Worm (Caenorhabditis elegans) whole organism, late embryonic: ENCODE measurements around the gene B0218.7.

Experiments used
- C08G9.2 ChIP-seq: sonication (generic microtip); optimal IDR thresholded peaks from 2 replicates; lab custom pipeline; 2016; ENCODE audit warnings: mild to moderate bottlenecking, missing genetic modification characterization, moderate library complexity, missing compliant biosample characterization
- F13H6.1 ChIP-seq: sonication (generic microtip); optimal IDR thresholded peaks from 2 replicates; lab custom pipeline; 2016; ENCODE audit warnings: missing genetic modification characterization, missing compliant biosample characterization
- K02D7.2 ChIP-seq: sonication (generic microtip); optimal IDR thresholded peaks from 2 replicates; lab custom pipeline; 2017; ENCODE audit warnings: mild to moderate bottlenecking, missing genetic modification characterization, missing compliant biosample characterization
- K09A11.1 ChIP-seq: sonication (generic microtip); optimal IDR thresholded peaks from 2 replicates; lab custom pipeline; 2017; ENCODE audit warnings: antibody characterized with exemption, mild to moderate bottlenecking, missing genetic modification characterization, missing compliant biosample characterization; ENCODE audit not compliant: insufficient read depth
- T23F11.4 ChIP-seq: fragments of 200-800 bp; sonication (Bioruptor generic); optimal IDR thresholded peaks from 2 replicates; lab custom pipeline; 2018; ENCODE audit warnings: mild to moderate bottlenecking, missing genetic modification characterization, missing compliant biosample characterization
- Y22D7AL.16 ChIP-seq: sonication (generic microtip); optimal IDR thresholded peaks from 2 replicates; lab custom pipeline; 2016; ENCODE audit warnings: missing genetic modification characterization, missing compliant biosample characterization
- ahr-1 ChIP-seq: sonication (generic microtip); optimal IDR thresholded peaks from 2 replicates; lab custom pipeline; 2016; ENCODE audit warnings: missing genetic modification characterization, missing compliant biosample characterization
- ceh-14 ChIP-seq: sonication (generic microtip); optimal IDR thresholded peaks from 2 replicates; lab custom pipeline; 2016; ENCODE audit warnings: missing genotype, missing genetic modification characterization, missing compliant biosample characterization
- ceh-18 ChIP-seq: sonication (generic microtip); optimal IDR thresholded peaks from 2 replicates; lab custom pipeline; 2016; ENCODE audit warnings: missing genetic modification characterization, missing compliant biosample characterization
- ceh-2 ChIP-seq: sonication (generic microtip); optimal IDR thresholded peaks from 2 replicates; lab custom pipeline; 2016; ENCODE audit warnings: missing genotype, missing genetic modification characterization, missing compliant biosample characterization
- ceh-24 ChIP-seq: sonication (generic microtip); optimal IDR thresholded peaks from 2 replicates; lab custom pipeline; 2016; ENCODE audit warnings: mild to moderate bottlenecking, missing genetic modification characterization, missing compliant biosample characterization
- ceh-31 ChIP-seq: sonication (generic microtip); optimal IDR thresholded peaks from 2 replicates; lab custom pipeline; 2016; ENCODE audit warnings: missing genetic modification characterization, missing compliant biosample characterization
- ceh-6 ChIP-seq: fragments of 200-800 bp; sonication (Bioruptor generic); optimal IDR thresholded peaks from 2 replicates; lab custom pipeline; 2018; ENCODE audit warnings: mild to moderate bottlenecking, missing genetic modification characterization, missing compliant biosample characterization
- che-1 ChIP-seq: sonication (generic microtip); optimal IDR thresholded peaks from 2 replicates; lab custom pipeline; 2016; ENCODE audit warnings: mild to moderate bottlenecking, missing genetic modification characterization, missing compliant biosample characterization
- elt-2 ChIP-seq: sonication (generic microtip); optimal IDR thresholded peaks from 2 replicates; lab custom pipeline; 2016; ENCODE audit warnings: missing genetic modification reagents, missing genetic modification characterization, missing compliant biosample characterization
- elt-4 ChIP-seq: sonication (generic microtip); optimal IDR thresholded peaks from 2 replicates; lab custom pipeline; 2016; ENCODE audit warnings: missing genetic modification characterization, missing compliant biosample characterization
- eyg-1 ChIP-seq: sonication (generic microtip); optimal IDR thresholded peaks from 2 replicates; lab custom pipeline; 2016; ENCODE audit warnings: missing genotype, missing genetic modification characterization, missing compliant biosample characterization
- fax-1 ChIP-seq: sonication (generic microtip); optimal IDR thresholded peaks from 2 replicates; lab custom pipeline; 2016; ENCODE audit warnings: missing genotype, missing genetic modification characterization, missing compliant biosample characterization
- fkh-10 ChIP-seq: fragments of 150-350 bp; optimal IDR thresholded peaks from 2 replicates; lab custom pipeline; 2014; ENCODE audit warnings: missing biosample characterization, missing genetic modification reagents, missing genetic modification characterization
- fkh-6 ChIP-seq: sonication (generic microtip); optimal IDR thresholded peaks from 2 replicates; lab custom pipeline; 2016; ENCODE audit warnings: missing genetic modification characterization, missing compliant biosample characterization
- gmeb-2 ChIP-seq: sonication (generic microtip); optimal IDR thresholded peaks from 2 replicates; lab custom pipeline; 2016; ENCODE audit warnings: missing genetic modification characterization, inconsistent platforms, missing compliant biosample characterization
- hlh-13 ChIP-seq: fragments of 200-800 bp; sonication (Bioruptor generic); optimal IDR thresholded peaks from 2 replicates; lab custom pipeline; 2018; ENCODE audit warnings: mild to moderate bottlenecking, missing genetic modification characterization, missing compliant biosample characterization
- hlh-15 ChIP-seq: sonication (generic microtip); optimal IDR thresholded peaks from 2 replicates; lab custom pipeline; 2016; ENCODE audit warnings: missing genetic modification characterization, missing compliant biosample characterization
- hlh-30 ChIP-seq: sonication (generic microtip); optimal IDR thresholded peaks from 2 replicates; lab custom pipeline; 2017; ENCODE audit warnings: antibody characterized with exemption, missing genetic modification characterization, missing compliant biosample characterization; ENCODE audit not compliant: insufficient read depth
- hlh-6 ChIP-seq: sonication (generic microtip); optimal IDR thresholded peaks from 2 replicates; lab custom pipeline; 2016; ENCODE audit warnings: missing genotype, missing genetic modification characterization, missing compliant biosample characterization
- hlh-8 ChIP-seq: sonication (generic microtip); optimal IDR thresholded peaks from 2 replicates; lab custom pipeline; 2016; ENCODE audit warnings: missing genotype, missing genetic modification characterization, missing compliant biosample characterization
- lim-6 ChIP-seq: sonication (generic microtip); optimal IDR thresholded peaks from 2 replicates; lab custom pipeline; 2016; ENCODE audit warnings: missing genetic modification characterization, missing compliant biosample characterization
- lin-11 ChIP-seq: fragments of 200-800 bp; sonication (Bioruptor generic); optimal IDR thresholded peaks from 2 replicates; lab custom pipeline; 2018; ENCODE audit warnings: mild to moderate bottlenecking, missing genetic modification characterization, missing compliant biosample characterization
- madf-2 ChIP-seq: sonication (generic microtip); optimal IDR thresholded peaks from 2 replicates; lab custom pipeline; 2017; ENCODE audit warnings: missing genetic modification characterization, missing compliant biosample characterization
- nfya-1 ChIP-seq: sonication (generic microtip); optimal IDR thresholded peaks from 2 replicates; lab custom pipeline; 2017; ENCODE audit warnings: missing genetic modification characterization, mild to moderate bottlenecking, missing compliant biosample characterization, antibody characterized with exemption, moderate library complexity
- nhr-11 ChIP-seq: fragments of 150-350 bp; optimal IDR thresholded peaks from 2 replicates; lab custom pipeline; 2014; ENCODE audit warnings: missing biosample characterization, missing genetic modification characterization
- odd-2 ChIP-seq: sonication (generic microtip); optimal IDR thresholded peaks from 2 replicates; lab custom pipeline; 2017; ENCODE audit warnings: antibody characterized with exemption, mild to moderate bottlenecking, missing genetic modification characterization, missing compliant biosample characterization
- pag-3 ChIP-seq: sonication (generic microtip); optimal IDR thresholded peaks from 2 replicates; lab custom pipeline; 2016; ENCODE audit warnings: missing compliant biosample characterization, missing genetic modification characterization, borderline replicate concordance
- pat-9 ChIP-seq: fragments of 200-800 bp; sonication (Bioruptor generic); optimal IDR thresholded peaks from 2 replicates; lab custom pipeline; 2018; ENCODE audit warnings: mild to moderate bottlenecking, missing genetic modification characterization, moderate library complexity, missing compliant biosample characterization
- pha-2 ChIP-seq: sonication (generic microtip); optimal IDR thresholded peaks from 2 replicates; lab custom pipeline; 2017; ENCODE audit warnings: mild to moderate bottlenecking, missing genetic modification characterization, missing compliant biosample characterization
- pha-4 ChIP-seq: fragments of 150-350 bp; optimal IDR thresholded peaks from 2 replicates; lab custom pipeline; 2018; ENCODE audit warnings: missing biosample characterization, missing genetic modification reagents, missing genetic modification characterization
- pqm-1 ChIP-seq: sonication (generic microtip); optimal IDR thresholded peaks from 2 replicates; lab custom pipeline; 2016; ENCODE audit warnings: missing genetic modification characterization, missing compliant biosample characterization
- pros-1 ChIP-seq: fragments of 150-350 bp; optimal IDR thresholded peaks from 2 replicates; lab custom pipeline; 2014; ENCODE audit warnings: missing biosample characterization, missing genetic modification reagents, missing genetic modification characterization
- ref-2 ChIP-seq: sonication (generic microtip); optimal IDR thresholded peaks from 2 replicates; lab custom pipeline; 2016; ENCODE audit warnings: missing genetic modification characterization, missing compliant biosample characterization
- sdc-2 ChIP-seq: sonication (generic microtip); optimal IDR thresholded peaks from 2 replicates; lab custom pipeline; 2016; ENCODE audit warnings: missing genotype, missing genetic modification characterization, missing compliant biosample characterization
- syd-9 ChIP-seq: sonication (generic microtip); optimal IDR thresholded peaks from 2 replicates; lab custom pipeline; 2016; ENCODE audit warnings: mild to moderate bottlenecking, missing genetic modification characterization, moderate library complexity, missing compliant biosample characterization
- tbx-7 ChIP-seq: sonication (generic microtip); optimal IDR thresholded peaks from 2 replicates; lab custom pipeline; 2016; ENCODE audit warnings: missing genotype, missing genetic modification characterization, missing compliant biosample characterization
- ttx-3 ChIP-seq: sonication (generic microtip); optimal IDR thresholded peaks from 2 replicates; lab custom pipeline; 2016; ENCODE audit warnings: missing genetic modification reagents, missing genetic modification characterization, missing compliant biosample characterization
- unc-42 ChIP-seq: sonication (generic microtip); optimal IDR thresholded peaks from 2 replicates; lab custom pipeline; 2016; ENCODE audit warnings: missing genotype, missing genetic modification characterization, missing compliant biosample characterization
- unc-55 ChIP-seq: sonication (generic microtip); optimal IDR thresholded peaks from 2 replicates; lab custom pipeline; 2017; ENCODE audit warnings: missing biosample characterization, missing genetic modification reagents, missing genetic modification characterization
- unc-86 ChIP-seq: sonication (generic microtip); optimal IDR thresholded peaks from 2 replicates; lab custom pipeline; 2016; ENCODE audit warnings: missing genetic modification characterization, missing compliant biosample characterization
- zip-5 ChIP-seq: sonication (generic microtip); optimal IDR thresholded peaks from 2 replicates; lab custom pipeline; 2016; ENCODE audit warnings: missing genetic modification characterization, missing compliant biosample characterization
- ztf-16 ChIP-seq: sonication (generic microtip); optimal IDR thresholded peaks from 2 replicates; lab custom pipeline; 2017; ENCODE audit warnings: missing genetic modification characterization, missing compliant biosample characterization

B0218.7 gene

DNA sequence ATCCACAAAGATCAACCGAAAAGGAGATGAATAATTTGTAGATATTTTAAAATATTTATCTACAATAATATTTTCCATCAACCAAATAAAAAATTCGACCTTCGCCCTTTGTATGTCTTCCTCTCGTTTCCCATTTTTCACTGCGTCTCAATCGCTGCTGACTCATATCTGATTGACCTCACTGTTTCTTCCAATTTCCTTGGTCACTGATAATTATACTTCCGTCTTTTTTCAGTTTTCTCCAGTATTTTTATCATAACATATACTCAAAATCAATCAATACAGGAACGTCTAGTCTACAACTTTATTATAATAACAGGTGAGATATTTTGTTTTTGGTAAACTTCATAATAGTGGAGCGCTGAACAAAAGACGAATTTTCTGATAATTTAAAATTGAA is 26.9 kb downstream of the B0218.7 start, which contains the start of gene pmk-3:
pmk-3 (plus strand) TSS at position 236 of the 400 bp plus-strand sequence.
- TF ChIP-seq nfya-1 (tag; lab: Kevin White, UChicago) (no peak), sdc-2 (tag; lab: Kevin White, UChicago) (no peak)

DNA sequence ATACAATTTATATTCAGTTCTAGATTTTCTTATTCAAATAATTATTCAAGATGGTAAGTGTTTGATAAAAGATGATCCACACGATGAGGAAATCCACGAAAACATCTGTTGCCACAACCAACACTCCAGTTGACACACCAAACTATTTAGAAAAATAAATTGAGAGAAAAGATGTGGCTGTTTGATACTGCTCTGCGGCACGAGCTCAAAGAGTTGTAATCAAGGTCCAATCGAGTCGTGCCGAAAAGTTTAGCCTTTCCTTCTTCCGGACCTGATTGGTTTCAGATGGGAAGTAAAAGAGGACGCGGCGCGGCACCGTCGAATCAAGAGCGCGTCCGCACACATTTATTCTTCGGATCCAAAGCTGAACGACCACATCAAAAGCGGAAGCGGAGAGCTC is 29.3 kb downstream of the B0218.7 start:
- TF ChIP-seq ceh-31 (tag; lab: Kevin White, UChicago): no peak
- TF ChIP-seq gmeb-2 (tag; lab: Kevin White, UChicago): no peak
- TF ChIP-seq ref-2: no peak
- no peak for TF ChIP-seq ahr-1 (tag; lab: Kevin White, UChicago)
- no peak for TF ChIP-seq hlh-13
- no peak for TF ChIP-seq lin-11 (tag; lab: Kevin White, UChicago)
- no peak for TF ChIP-seq odd-2 (tag; lab: Kevin White, UChicago)
- no peak for TF ChIP-seq C08G9.2 (tag; lab: Kevin White, UChicago)
- TF ChIP-seq pha-2 (tag; lab: Kevin White, UChicago): no peak
- no peak for TF ChIP-seq K09A11.1
- TF ChIP-seq lim-6 (tag; lab: Kevin White, UChicago): no peak
- no peak for TF ChIP-seq zip-5
- no peak for TF ChIP-seq unc-42 (tag; lab: Kevin White, UChicago)
- no peak for TF ChIP-seq ceh-2
- no peak for TF ChIP-seq T23F11.4

DNA sequence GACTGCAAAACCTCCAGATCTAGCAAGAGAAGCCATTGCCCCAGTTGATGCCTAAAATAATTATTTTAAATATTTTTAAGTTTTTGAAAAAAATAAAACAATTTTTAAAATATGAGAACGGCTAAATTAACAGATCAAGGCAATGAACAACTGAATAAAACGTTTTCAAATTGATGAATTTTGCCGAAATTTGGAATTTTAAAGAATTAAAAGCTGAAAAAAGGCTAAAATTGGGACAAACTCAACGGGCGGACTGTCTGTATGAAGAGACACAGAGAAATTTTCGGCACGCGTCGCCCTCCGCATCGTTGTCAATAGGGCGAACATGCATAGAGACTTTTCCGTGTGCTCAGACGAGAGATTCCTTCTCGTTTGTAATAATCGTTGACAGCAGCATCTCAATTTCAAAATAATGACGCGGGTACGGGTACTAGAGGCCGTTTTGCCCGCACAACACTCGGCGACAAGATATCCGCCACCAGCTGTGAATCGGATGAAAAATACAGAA is 29.8 kb downstream of the B0218.7 start, which contains the start of the genes isp-1 and islo-1:
isp-1 (minus strand) TSS at position 51 of the 508 bp plus-strand sequence.
islo-1 (plus strand) TSS at position 385 of the 508 bp plus-strand sequence.
- TF ChIP-seq ceh-2 (no peak), hlh-15 (tag; lab: Kevin White, UChicago) (no peak), ceh-14 (tag; lab: Kevin White, UChicago) (no peak), ttx-3 (tag; lab: Kevin White, UChicago) (no peak), ceh-31 (tag; lab: Kevin White, UChicago) (peak; percentile 55), pag-3 (no peak), K09A11.1 (no peak), gmeb-2 (tag; lab: Kevin White, UChicago) (no peak), eyg-1 (no peak), K02D7.2 (tag; lab: Kevin White, UChicago) (no peak), lin-11 (tag; lab: Kevin White, UChicago) (no peak), unc-55 (GFP tag; lab: Kevin White, UChicago) (peak; percentile 17), che-1 (tag; lab: Kevin White, UChicago) (no peak), elt-4 (tag; lab: Kevin White, UChicago) (no peak), pqm-1 (tag; lab: Kevin White, UChicago) (no peak), hlh-8 (tag; lab: Kevin White, UChicago) (no peak), F13H6.1 (tag; lab: Kevin White, UChicago) (no peak), pros-1 (no peak), sdc-2 (tag; lab: Kevin White, UChicago) (no peak), zip-5 (no peak), ahr-1 (tag; lab: Kevin White, UChicago) (no peak), hlh-30 (peak; percentile 41), pha-4 (tag; lab: Kevin White, UChicago) (no peak), ref-2 (peak; percentile 56), syd-9 (tag; lab: Kevin White, UChicago) (no peak), nhr-11 (tag; lab: Kevin White, UChicago) (no peak), ceh-18 (tag; lab: Kevin White, UChicago) (peak; percentile 79), ztf-16 (tag; lab: Kevin White, UChicago) (no peak), unc-86 (tag; lab: Kevin White, UChicago) (no peak), elt-2 (tag; lab: Kevin White, UChicago) (peak; percentile 36), fax-1 (no peak), hlh-13 (no peak), ceh-6 (no peak), tbx-7 (no peak), Y22D7AL.16 (tag; lab: Kevin White, UChicago) (no peak), fkh-10 (GFP tag; lab: Kevin White, UChicago) (no peak), ceh-24 (tag; lab: Kevin White, UChicago) (no peak), hlh-6 (tag; lab: Kevin White, UChicago) (no peak), fkh-6 (no peak), lim-6 (tag; lab: Kevin White, UChicago) (no peak), madf-2 (no peak), pat-9 (tag; lab: Kevin White, UChicago) (no peak)
